Fruit fly (Drosophila melanogaster): ENCODE data around the gene CG7142.

Gene CG7142

DNA sequence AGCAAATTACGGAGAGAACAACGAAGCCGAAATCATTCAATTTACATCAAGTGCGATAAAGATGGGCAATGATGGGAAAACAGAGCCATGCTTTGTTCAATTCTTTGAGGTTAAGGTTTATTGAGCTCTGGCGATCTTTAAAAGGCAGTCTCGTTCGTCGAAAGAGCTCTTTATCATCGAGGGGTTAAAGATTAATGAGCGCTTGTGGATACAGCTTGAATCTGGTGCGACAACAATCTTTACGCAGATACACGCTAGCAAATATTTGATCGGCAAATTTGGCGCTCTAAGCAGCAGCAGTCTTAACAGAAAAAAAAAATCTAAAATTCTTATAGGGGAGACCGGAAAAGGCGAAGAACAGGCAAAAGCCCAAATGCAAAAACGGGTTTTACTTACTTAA lies 16.8 kb upstream of the CG7142 start:
- TF ChIP-seq CG8478 (optimal IDR thresholded peaks at IDR 0.05) (no peak), CTCF (optimal IDR thresholded peaks at IDR 0.05) (no peak)

DNA sequence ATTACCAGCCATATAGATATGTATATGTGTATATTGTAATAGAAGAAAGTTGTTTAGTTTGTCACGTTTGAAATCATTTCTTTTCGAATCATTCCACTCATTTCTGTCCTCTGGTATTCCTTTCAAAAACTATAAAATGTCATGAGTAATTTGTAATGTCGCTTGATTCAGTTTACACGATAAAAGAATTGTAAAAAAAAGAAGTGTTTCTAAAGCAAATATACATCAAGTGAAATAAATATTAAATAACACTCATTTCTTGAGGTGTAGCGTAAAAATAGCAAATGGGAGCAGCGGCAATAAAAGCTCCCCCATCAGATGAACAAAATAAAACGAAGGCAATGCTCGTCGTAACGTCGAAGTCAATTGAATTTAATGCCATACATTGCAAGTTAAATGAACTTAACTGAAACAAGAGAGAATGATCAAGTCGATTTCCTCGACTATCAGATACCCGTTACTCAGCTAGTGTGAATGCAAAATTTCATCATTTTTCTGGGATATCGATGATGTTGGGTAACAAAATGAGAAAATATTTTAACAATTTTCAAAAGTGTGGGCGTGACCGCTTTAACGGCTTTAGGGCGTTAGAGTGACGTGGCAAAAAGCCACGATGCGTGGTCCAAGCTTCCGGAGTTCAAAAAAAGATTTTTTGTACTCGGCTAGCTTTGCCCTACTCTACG lies 16.1 kb upstream of the CG7142 start:
- TF ChIP-seq CG8478 (optimal IDR thresholded peaks at IDR 0.05) (no peak), CTCF (optimal IDR thresholded peaks at IDR 0.05) (no peak)

DNA sequence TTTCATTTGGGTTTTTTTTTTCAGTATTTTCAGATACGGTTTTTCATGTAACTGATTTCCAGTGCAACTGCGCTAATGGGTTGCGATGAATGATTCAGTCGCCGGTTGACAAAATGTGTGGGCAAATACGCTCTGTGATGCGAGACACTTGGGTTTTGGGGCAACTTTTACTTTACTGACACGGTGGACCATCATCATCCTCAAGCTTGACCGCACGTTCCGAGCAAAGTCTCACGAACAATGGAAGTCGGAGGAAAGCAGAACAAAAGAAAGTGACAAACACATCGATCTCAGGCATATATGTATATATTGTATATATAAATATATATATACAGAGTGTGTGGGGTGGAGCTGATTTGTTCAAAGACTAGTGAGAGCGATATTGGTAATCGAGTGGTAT lies 15.2 kb upstream of the CG7142 start:
- no peak for TF ChIP-seq CG8478 (optimal IDR thresholded peaks at IDR 0.05)
- TF ChIP-seq CTCF (optimal IDR thresholded peaks at IDR 0.05): no peak

DNA sequence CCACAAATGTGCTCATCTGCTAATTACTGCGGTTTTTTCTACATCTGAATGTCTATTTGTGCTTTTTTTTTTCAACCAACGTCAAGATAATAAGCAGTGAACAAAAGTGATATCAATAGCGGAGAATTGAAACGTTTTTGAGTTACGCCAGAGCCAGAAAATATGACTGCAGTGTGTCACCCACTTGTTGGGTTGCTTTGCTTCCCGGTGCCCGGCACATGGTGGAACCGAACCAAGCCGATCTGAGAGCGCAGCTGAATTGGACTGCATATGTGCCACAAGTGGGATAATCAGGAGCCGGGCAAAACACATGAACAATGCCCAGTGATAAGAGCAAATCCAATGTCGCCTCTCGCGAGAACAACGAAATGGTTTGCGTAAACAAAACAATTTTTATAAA lies 13.0 kb upstream of the CG7142 start:
- TF ChIP-seq CTCF (optimal IDR thresholded peaks at IDR 0.05) (no peak), CG8478 (optimal IDR thresholded peaks at IDR 0.05) (no peak)

DNA sequence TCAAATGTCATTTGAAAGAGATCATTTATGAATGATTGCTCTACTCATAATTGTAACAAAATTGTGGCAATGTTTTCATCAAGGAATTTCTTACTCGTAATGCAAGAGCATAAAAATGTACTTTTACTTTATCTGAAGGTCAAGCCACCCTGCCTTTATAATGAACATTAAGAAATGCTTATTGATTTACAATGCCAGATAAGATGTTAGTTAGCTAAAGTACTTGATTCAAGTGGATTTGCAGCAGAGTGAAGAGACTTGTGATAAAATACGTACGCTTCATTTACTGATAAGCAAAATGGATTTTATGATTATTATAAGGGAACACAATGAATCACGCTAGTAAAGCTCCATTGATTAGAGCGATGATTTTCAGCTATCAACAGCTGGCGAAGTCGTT lies 12.5 kb upstream of the CG7142 start:
- TF ChIP-seq CTCF (optimal IDR thresholded peaks at IDR 0.05) (no peak), CG8478 (optimal IDR thresholded peaks at IDR 0.05) (no peak)

DNA sequence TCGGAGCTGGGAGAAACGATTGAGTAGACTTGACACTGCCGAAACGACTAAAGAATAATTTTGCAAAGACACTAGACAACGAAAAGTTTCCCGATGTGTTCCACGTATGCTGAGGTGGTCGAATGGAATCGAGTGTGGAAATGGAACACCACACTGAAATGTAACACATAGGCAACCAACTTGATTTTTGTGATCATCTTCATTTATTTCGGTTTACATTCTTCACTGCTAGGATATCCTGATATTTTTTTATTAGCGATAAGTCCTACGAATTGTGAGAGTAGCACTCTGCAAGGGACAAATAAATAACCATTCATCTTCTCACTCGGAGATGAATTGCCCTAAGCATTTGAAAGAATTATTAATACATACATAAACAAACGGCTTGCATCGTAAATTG lies 9.4 kb upstream of the CG7142 start, which contains the start of gene CG7131:
Gene CG7131, minus strand, starts transcription at position 101 of the 400 bp plus-strand sequence.
- TF ChIP-seq CTCF (optimal IDR thresholded peaks at IDR 0.05): no peak
- TF ChIP-seq CG8478 (optimal IDR thresholded peaks at IDR 0.05): no peak

DNA sequence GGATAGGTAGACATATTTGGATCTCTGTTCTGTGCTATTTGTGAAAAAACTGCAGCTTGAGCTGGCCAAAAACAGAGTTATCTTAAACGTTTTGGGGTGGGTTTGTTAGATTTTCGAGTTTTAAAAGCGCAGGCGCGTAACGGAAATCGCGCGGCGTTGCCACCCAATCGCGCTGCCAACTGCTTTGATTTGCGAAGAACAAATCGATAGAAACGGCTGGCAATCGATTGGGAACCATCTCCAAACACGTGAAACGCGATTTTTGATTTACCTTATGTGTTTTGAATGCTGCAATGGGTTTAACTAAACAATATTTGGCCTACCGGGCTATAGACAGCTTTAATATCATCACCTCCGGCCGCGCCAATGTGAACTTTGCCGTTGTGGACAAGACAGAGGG lies 4.1 kb upstream of the CG7142 start, which contains the start of the genes CG14312 and CG8064:
Gene CG14312, minus strand, starts transcription at position 88 of the 400 bp plus-strand sequence.
Gene CG8064, plus strand, starts transcription at position 220 of the 400 bp plus-strand sequence.
- TF ChIP-seq CTCF (optimal IDR thresholded peaks at IDR 0.05) (peak; percentile 42), CG8478 (optimal IDR thresholded peaks at IDR 0.05) (no peak)

DNA sequence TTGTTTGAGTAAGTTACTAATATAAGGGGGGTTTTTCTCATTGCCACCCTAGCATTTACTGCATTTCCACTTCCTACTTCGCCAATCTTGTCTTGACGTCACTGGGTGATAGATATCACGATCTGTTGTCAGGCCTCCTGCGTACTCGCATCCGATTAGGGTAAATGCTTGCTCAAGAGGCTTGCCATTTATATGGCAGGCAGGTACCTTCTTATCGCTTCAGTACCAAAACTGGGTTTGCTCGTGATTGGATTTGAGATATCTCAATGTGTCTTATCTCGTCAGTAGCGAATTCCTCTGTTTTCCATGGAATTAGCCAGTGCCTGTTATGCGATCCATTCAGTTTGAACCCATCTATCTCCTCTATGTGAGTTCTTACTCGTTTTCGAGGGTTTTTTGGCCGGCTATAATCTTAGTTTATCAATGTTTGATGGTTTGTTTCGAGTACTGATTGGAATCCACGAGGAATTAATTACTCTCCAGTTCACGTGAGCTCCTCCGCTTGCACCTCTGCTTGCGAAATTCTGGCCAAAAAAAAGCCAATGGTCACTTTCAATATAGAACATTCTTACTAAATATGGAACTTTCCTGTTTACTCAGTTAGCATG lies 1.6 kb upstream of the CG7142 start:
- no peak for TF ChIP-seq CG8478 (optimal IDR thresholded peaks at IDR 0.05)
- no peak for TF ChIP-seq CTCF (optimal IDR thresholded peaks at IDR 0.05)

DNA sequence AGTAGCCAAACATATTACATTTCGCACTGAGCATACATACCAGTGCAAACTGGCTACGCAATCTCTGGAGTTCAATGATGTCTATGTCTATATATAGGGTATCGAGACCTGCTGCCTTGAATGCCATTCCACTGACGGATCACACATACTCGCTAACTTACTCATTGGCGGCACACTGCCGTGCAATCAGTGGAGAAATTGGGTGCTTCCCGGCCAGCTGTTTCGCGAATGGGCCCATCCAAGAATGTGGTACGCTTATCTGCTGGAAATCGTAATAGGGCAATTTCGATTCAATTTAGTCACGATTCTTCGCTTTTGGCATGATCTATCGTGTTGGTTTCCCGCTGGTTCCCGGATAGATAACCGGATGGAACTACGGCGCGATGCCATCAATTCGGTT lies 811 bp upstream of the CG7142 start:
- TF ChIP-seq CG8478 (optimal IDR thresholded peaks at IDR 0.05): no peak

DNA sequence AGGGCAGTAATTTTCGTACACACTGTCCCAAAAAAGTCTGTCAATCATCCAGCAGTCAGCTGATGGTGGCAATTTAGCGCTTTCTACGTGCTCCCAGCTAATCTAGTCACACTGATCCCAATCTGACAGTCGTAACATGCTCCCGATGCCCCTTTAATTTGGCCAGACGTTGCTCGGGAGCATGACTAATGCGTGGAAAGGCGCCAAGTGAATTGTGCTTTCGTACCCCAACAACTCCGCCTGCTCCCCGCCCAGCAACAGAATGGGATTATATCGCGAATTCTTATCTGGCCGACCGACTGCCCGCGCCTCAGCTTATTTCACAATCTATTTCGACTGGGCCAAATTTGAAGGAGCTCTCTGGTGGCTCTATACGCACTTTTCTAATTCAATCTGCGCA lies 1.9 kb downstream of the CG7142 start:
- no peak for TF ChIP-seq CG8478 (optimal IDR thresholded peaks at IDR 0.05)

DNA sequence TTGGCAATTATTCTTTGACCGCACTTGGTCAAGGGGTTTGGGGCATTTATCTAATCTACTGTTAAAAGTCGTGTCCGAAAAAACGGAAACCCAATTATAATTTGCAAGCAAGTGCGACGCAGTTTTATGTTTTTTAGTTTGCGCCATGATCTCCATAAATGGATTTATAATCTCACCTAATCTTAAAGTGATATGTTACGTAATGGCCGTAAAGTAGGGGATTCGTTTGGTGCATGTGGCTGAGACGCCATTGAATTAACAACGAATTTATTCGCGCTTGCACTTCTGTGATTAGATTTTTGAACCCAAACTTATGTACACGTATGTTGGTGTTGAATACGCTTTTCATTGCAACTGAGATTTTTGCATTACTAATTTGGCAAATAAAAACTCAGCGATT lies 2.6 kb downstream of the CG7142 start:
- no peak for TF ChIP-seq CG8478 (optimal IDR thresholded peaks at IDR 0.05)
- TF ChIP-seq CTCF (optimal IDR thresholded peaks at IDR 0.05): no peak

DNA sequence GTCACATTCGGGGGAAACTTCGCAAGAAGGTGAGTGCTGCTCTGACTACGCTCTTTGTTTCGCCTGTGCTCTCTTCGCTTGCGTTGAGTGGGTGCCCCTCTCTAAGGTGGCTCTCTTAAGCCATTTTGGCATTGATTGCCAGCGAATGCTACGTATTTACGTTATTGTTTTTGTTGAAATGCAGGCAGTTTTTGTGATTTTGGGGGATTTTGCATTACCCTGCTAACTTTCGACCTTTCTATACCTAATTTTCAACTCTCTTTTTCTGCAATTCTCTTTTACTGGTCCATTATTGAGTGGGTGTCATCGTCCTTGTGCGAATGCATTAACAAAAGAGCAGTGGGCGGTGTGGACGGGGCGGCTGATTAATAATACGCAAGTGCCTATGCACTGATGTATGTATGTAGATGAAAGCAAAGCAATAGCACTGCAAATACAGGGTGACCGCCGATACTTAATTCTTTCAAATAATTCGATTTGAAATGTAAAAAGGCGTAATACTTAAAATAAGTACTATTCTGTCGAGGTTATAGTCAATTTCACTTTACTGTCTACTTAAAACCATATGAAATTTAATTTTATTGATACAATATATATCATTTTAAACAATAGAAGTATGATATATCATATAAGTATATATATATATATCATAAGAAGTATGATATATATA lies 4.1 kb downstream of the CG7142 start:
- TF ChIP-seq CTCF (optimal IDR thresholded peaks at IDR 0.05) (no peak), CG8478 (optimal IDR thresholded peaks at IDR 0.05) (no peak)

DNA sequence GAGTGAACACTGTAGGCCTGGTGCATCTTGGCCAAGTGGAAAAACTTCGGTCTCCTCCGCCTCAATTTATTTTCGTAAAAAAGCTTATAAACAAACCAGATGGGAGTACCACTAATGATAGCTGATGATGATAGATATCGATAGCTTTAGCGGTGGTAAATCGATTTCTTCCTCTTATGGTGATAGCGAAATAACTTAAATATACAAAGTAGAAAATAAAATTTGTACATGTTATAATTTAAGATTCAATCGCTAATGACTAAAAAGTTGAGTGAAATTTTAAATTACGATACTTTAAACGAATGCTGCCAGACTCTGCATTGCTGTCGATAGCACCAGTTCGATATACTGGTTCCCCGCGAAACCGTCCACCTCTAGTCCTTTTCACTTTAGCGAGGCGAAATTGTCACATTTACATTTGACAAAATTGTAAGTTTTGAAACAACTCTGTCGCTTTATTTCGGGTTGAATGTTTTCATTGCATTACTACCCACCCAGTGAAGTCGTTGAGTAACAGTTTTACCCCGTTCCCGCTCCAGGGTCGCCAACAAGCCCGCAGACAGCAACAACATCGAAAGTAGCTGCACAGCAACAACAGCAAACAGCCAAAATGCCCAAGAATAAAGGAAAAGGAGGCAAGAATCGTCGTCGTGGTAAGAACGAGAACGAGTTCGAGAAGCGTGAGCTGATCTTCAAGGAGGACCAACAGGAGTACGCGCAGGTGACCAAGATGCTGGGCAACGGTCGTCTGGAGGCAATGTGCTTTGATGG lies 4.8 kb downstream of the CG7142 start, which contains the start of the genes Vps39 and eIF1A:
Gene Vps39, minus strand, starts transcription at position 119 of the 771 bp plus-strand sequence.
Gene eIF1A, plus strand, starts transcription at position 338 of the 771 bp plus-strand sequence.
- TF ChIP-seq CG8478 (optimal IDR thresholded peaks at IDR 0.05) (no peak), CTCF (optimal IDR thresholded peaks at IDR 0.05) (no peak)

DNA sequence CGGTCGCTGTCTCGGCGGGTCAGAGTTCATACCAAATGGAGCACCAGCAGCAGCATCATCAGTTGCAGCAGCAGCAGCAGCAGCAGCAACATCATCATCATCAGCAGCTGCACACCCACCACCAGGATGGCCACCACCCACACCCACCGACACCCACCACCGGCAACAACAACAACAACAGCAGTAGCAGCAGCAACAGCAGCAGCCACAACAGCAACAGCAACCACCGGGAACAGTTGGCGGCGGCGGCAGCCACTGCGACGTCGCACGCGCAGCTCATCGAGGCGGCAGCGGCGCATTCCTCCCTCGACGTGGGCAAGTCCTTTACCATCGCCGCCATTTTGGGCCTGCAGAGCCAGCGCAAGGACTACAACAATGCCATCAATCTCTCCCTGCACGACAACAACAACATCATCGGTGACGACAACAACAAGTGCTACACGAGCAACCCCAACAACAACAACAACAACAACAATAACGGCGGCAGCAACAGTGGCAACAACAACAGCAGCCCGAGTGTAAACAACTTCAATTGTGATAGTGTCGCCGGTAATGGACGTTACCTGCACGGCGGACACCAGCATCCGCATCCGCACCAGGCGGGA lies 9.5 kb downstream of the CG7142 start:
- TF ChIP-seq CG8478 (optimal IDR thresholded peaks at IDR 0.05) (no peak), CTCF (optimal IDR thresholded peaks at IDR 0.05) (no peak)

DNA sequence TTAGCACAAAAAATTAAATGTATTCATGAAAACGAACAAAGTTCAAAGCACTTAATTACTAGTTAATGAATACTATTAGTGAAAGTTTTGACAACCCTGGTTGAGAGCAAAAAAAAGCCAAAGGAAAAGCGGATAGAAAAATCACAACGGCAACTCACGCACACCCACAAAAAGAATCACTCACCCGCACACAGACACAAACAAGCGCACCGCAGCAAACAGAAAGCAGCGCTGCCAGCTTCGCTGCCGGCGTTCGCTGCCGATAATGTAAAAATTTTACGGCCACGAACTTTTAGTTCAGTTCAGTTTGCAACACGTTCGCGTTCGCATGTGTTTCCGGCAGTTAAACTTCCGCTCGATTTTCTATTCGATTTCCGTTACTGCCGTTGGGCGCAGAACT lies 11.8 kb downstream of the CG7142 start, which contains the start of gene CG18599:
Gene CG18599, plus strand, starts transcription at position 301 of the 400 bp plus-strand sequence.
- no peak for TF ChIP-seq CTCF (optimal IDR thresholded peaks at IDR 0.05)
- TF ChIP-seq CG8478 (optimal IDR thresholded peaks at IDR 0.05): no peak
